Worm (Caenorhabditis elegans) whole organism, late embryonic: ENCODE measurements around the gene emb-27.

Source experiments
- C08G9.2 ChIP-seq: sonication (generic microtip); optimal IDR thresholded peaks from 2 replicates; lab custom pipeline; 2016; ENCODE audit warnings: mild to moderate bottlenecking, missing genetic modification characterization, moderate library complexity, missing compliant biosample characterization
- F13H6.1 ChIP-seq: sonication (generic microtip); optimal IDR thresholded peaks from 2 replicates; lab custom pipeline; 2016; ENCODE audit warnings: missing genetic modification characterization, missing compliant biosample characterization
- K09A11.1 ChIP-seq: sonication (generic microtip); optimal IDR thresholded peaks from 2 replicates; lab custom pipeline; 2017; ENCODE audit warnings: antibody characterized with exemption, mild to moderate bottlenecking, missing genetic modification characterization, missing compliant biosample characterization; ENCODE audit not compliant: insufficient read depth
- Y22D7AL.16 ChIP-seq: sonication (generic microtip); optimal IDR thresholded peaks from 2 replicates; lab custom pipeline; 2016; ENCODE audit warnings: missing genetic modification characterization, missing compliant biosample characterization
- ahr-1 ChIP-seq: sonication (generic microtip); optimal IDR thresholded peaks from 2 replicates; lab custom pipeline; 2016; ENCODE audit warnings: missing genetic modification characterization, missing compliant biosample characterization
- ama-1 ChIP-seq: fragments of 150-350 bp; optimal IDR thresholded peaks from 2 replicates; lab custom pipeline; 2014
- ceh-14 ChIP-seq: sonication (generic microtip); optimal IDR thresholded peaks from 2 replicates; lab custom pipeline; 2016; ENCODE audit warnings: missing genotype, missing genetic modification characterization, missing compliant biosample characterization
- ceh-18 ChIP-seq: sonication (generic microtip); optimal IDR thresholded peaks from 2 replicates; lab custom pipeline; 2016; ENCODE audit warnings: missing genetic modification characterization, missing compliant biosample characterization
- ceh-19 ChIP-seq: fragments of 200-800 bp; sonication (Bioruptor generic); optimal IDR thresholded peaks from 2 replicates; lab custom pipeline; 2018; ENCODE audit warnings: mild to moderate bottlenecking, missing genetic modification characterization, missing compliant biosample characterization
- ceh-22 ChIP-seq: sonication (generic microtip); optimal IDR thresholded peaks from 2 replicates; lab custom pipeline; 2017; ENCODE audit warnings: missing biosample characterization, missing genetic modification characterization
- ceh-24 ChIP-seq: sonication (generic microtip); optimal IDR thresholded peaks from 2 replicates; lab custom pipeline; 2016; ENCODE audit warnings: mild to moderate bottlenecking, missing genetic modification characterization, missing compliant biosample characterization
- ceh-30 ChIP-seq: fragments of 150-350 bp; optimal IDR thresholded peaks from 2 replicates; lab custom pipeline; 2014; ENCODE audit warnings: missing biosample characterization, missing genetic modification characterization
- ceh-6 ChIP-seq: fragments of 200-800 bp; sonication (Bioruptor generic); optimal IDR thresholded peaks from 2 replicates; lab custom pipeline; 2018; ENCODE audit warnings: mild to moderate bottlenecking, missing genetic modification characterization, missing compliant biosample characterization
- che-1 ChIP-seq: sonication (generic microtip); optimal IDR thresholded peaks from 2 replicates; lab custom pipeline; 2016; ENCODE audit warnings: mild to moderate bottlenecking, missing genetic modification characterization, missing compliant biosample characterization
- dve-1 ChIP-seq: sonication (generic microtip); optimal IDR thresholded peaks from 2 replicates; lab custom pipeline; 2017; ENCODE audit warnings: antibody characterized with exemption, mild to moderate bottlenecking, missing genetic modification characterization, missing compliant biosample characterization
- elt-4 ChIP-seq: sonication (generic microtip); optimal IDR thresholded peaks from 2 replicates; lab custom pipeline; 2016; ENCODE audit warnings: missing genetic modification characterization, missing compliant biosample characterization
- fax-1 ChIP-seq: sonication (generic microtip); optimal IDR thresholded peaks from 2 replicates; lab custom pipeline; 2016; ENCODE audit warnings: missing genotype, missing genetic modification characterization, missing compliant biosample characterization
- gmeb-2 ChIP-seq: sonication (generic microtip); optimal IDR thresholded peaks from 2 replicates; lab custom pipeline; 2016; ENCODE audit warnings: missing genetic modification characterization, inconsistent platforms, missing compliant biosample characterization
- hlh-13 ChIP-seq: fragments of 200-800 bp; sonication (Bioruptor generic); optimal IDR thresholded peaks from 2 replicates; lab custom pipeline; 2018; ENCODE audit warnings: mild to moderate bottlenecking, missing genetic modification characterization, missing compliant biosample characterization
- hlh-15 ChIP-seq: sonication (generic microtip); optimal IDR thresholded peaks from 2 replicates; lab custom pipeline; 2016; ENCODE audit warnings: missing genetic modification characterization, missing compliant biosample characterization
- hlh-30 ChIP-seq: sonication (generic microtip); optimal IDR thresholded peaks from 2 replicates; lab custom pipeline; 2017; ENCODE audit warnings: antibody characterized with exemption, missing genetic modification characterization, missing compliant biosample characterization; ENCODE audit not compliant: insufficient read depth
- hlh-6 ChIP-seq: sonication (generic microtip); optimal IDR thresholded peaks from 2 replicates; lab custom pipeline; 2016; ENCODE audit warnings: missing genotype, missing genetic modification characterization, missing compliant biosample characterization
- lim-6 ChIP-seq: sonication (generic microtip); optimal IDR thresholded peaks from 2 replicates; lab custom pipeline; 2016; ENCODE audit warnings: missing genetic modification characterization, missing compliant biosample characterization
- madf-2 ChIP-seq: sonication (generic microtip); optimal IDR thresholded peaks from 2 replicates; lab custom pipeline; 2017; ENCODE audit warnings: missing genetic modification characterization, missing compliant biosample characterization
- mec-3 ChIP-seq: sonication (generic microtip); optimal IDR thresholded peaks from 2 replicates; lab custom pipeline; 2016; ENCODE audit warnings: borderline replicate concordance, missing genetic modification characterization, missing compliant biosample characterization
- nhr-11 ChIP-seq: fragments of 150-350 bp; optimal IDR thresholded peaks from 2 replicates; lab custom pipeline; 2014; ENCODE audit warnings: missing biosample characterization, missing genetic modification characterization
- nhr-232 ChIP-seq: sonication (generic microtip); optimal IDR thresholded peaks from 2 replicates; lab custom pipeline; 2016; ENCODE audit warnings: missing genetic modification characterization, missing compliant biosample characterization
- pax-1 ChIP-seq: fragments of 150-350 bp; optimal IDR thresholded peaks from 2 replicates; lab custom pipeline; 2014; ENCODE audit warnings: missing biosample characterization, missing genetic modification characterization
- pha-2 ChIP-seq: sonication (generic microtip); optimal IDR thresholded peaks from 2 replicates; lab custom pipeline; 2017; ENCODE audit warnings: mild to moderate bottlenecking, missing genetic modification characterization, missing compliant biosample characterization
- pros-1 ChIP-seq: fragments of 150-350 bp; optimal IDR thresholded peaks from 2 replicates; lab custom pipeline; 2014; ENCODE audit warnings: missing biosample characterization, missing genetic modification reagents, missing genetic modification characterization
- rnt-1 ChIP-seq: sonication (generic microtip); optimal IDR thresholded peaks from 2 replicates; lab custom pipeline; 2016; ENCODE audit warnings: missing genetic modification characterization, missing compliant biosample characterization
- sox-2 ChIP-seq: fragments of 200-800 bp; sonication (Bioruptor generic); IDR thresholded peaks from 2 replicates; pipeline ENCODE4 v1.3.6; 2022; ENCODE audit warnings: missing genetic modification reagents, missing genetic modification characterization, missing compliant biosample characterization
- tbx-2 ChIP-seq: sonication (generic microtip); optimal IDR thresholded peaks from 2 replicates; lab custom pipeline; 2016; ENCODE audit warnings: missing genetic modification characterization, missing compliant biosample characterization
- ttx-3 ChIP-seq: sonication (generic microtip); optimal IDR thresholded peaks from 2 replicates; lab custom pipeline; 2016; ENCODE audit warnings: missing genetic modification reagents, missing genetic modification characterization, missing compliant biosample characterization
- unc-3 ChIP-seq, 2 experiments: fragments of 200-800 bp in 1 of 2; sonication (Bioruptor generic) in 1 of 2; sonication (generic microtip) in 1 of 2; conservative IDR thresholded peaks in 1 of 2; optimal IDR thresholded peaks in 1 of 2; 2 replicates each; pipeline versions ENCODE4 v1.3.6 to Lab custom; 2016 to 2022; ENCODE audit warnings: missing compliant biosample characterization in 2 of 2, missing genetic modification characterization in 2 of 2, missing genetic modification reagents in 1 of 2
- unc-42 ChIP-seq: sonication (generic microtip); optimal IDR thresholded peaks from 2 replicates; lab custom pipeline; 2016; ENCODE audit warnings: missing genotype, missing genetic modification characterization, missing compliant biosample characterization
- unc-55 ChIP-seq: sonication (generic microtip); optimal IDR thresholded peaks from 2 replicates; lab custom pipeline; 2017; ENCODE audit warnings: missing biosample characterization, missing genetic modification reagents, missing genetic modification characterization

emb-27 gene

ce11 chrII:8162120-8162648 is at the start of gene emb-27, which contains the start of gene rrf-3:
emb-27 (minus strand) TSS chrII:8162170.
rrf-3 (plus strand) TSS chrII:8162465.
- TF ChIP-seq ahr-1 (tag; lab: Kevin White, UChicago) (no peak), ttx-3 (tag; lab: Kevin White, UChicago) (no peak), ceh-30 (tag; lab: Kevin White, UChicago) (no peak), unc-3 (GFP tag; conservative IDR thresholded peaks at IDR 0.05; lab: Robert Waterston, UW) (no peak), unc-3 (tag; optimal IDR thresholded peaks at IDR 0.05; lab: Kevin White, UChicago) (no peak), ceh-14 (tag; lab: Kevin White, UChicago) (no peak), rnt-1 (tag; lab: Kevin White, UChicago) (peak; percentile 15), sox-2 (GFP tag; lab: Robert Waterston, UW) (no peak), pros-1 (tag; lab: Kevin White, UChicago) (no peak), unc-55 (peak; percentile 11), gmeb-2 (tag; lab: Kevin White, UChicago) (no peak), nhr-11 (tag; lab: Kevin White, UChicago) (no peak), hlh-15 (tag; lab: Kevin White, UChicago) (no peak), hlh-13 (GFP tag; lab: Kevin White, UChicago) (no peak), hlh-6 (tag; lab: Kevin White, UChicago) (no peak), unc-42 (tag; lab: Kevin White, UChicago) (peak; percentile 98), K09A11.1 (tag; lab: Kevin White, UChicago) (no peak), mec-3 (no peak), ceh-19 (GFP tag; lab: Kevin White, UChicago) (no peak), hlh-30 (no peak), pax-1 (tag; lab: Kevin White, UChicago) (peak; percentile 3)

ce11 chrII:8209476-8209875 is 47.5 kb upstream of the emb-27 start, which contains the start of gene M110.8:
M110.8 (minus strand) TSS chrII:8209576.
- no peak for TF ChIP-seq nhr-232 (tag; lab: Kevin White, UChicago)
- no peak for TF ChIP-seq C08G9.2
- TF ChIP-seq F13H6.1 (tag; lab: Kevin White, UChicago), result no peak
- no peak for TF ChIP-seq dve-1 (tag; lab: Kevin White, UChicago)
- no peak for TF ChIP-seq ceh-18 (tag; lab: Kevin White, UChicago)
- TF ChIP-seq ceh-24 (tag; lab: Kevin White, UChicago), result no peak
- TF ChIP-seq pha-2 (tag; lab: Kevin White, UChicago), result no peak
- TF ChIP-seq ama-1 (lab: Kevin White, UChicago), result no peak
- TF ChIP-seq tbx-2, result no peak
- no peak for TF ChIP-seq ttx-3 (tag; lab: Kevin White, UChicago)

DNA sequence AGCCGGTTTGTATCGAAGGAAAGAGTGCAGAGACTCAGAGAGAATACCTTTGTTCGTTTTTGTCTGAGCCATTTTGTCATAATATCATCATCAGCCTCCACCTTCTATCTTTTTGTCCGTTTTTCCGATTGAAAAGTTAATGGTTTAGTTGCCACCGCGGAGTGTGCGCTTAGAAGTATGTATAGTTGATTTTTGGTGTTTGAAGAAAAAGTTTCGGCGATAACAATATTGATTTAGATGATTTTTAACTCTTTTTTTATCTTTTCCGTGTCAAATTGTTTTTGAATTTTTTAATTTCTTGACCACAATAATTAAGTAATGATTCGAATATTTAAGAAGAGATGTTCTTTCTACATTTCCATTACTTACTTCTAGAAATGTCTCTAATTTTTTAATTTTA is 43.6 kb upstream of the emb-27 start:
- TF ChIP-seq pha-2 (tag; lab: Kevin White, UChicago) (no peak), che-1 (tag; lab: Kevin White, UChicago) (no peak), lim-6 (no peak), madf-2 (tag; lab: Kevin White, UChicago) (no peak), ceh-14 (tag; lab: Kevin White, UChicago) (no peak), elt-4 (no peak), ceh-22 (tag; lab: Kevin White, UChicago) (no peak), unc-55 (no peak), ceh-24 (tag; lab: Kevin White, UChicago) (no peak), ceh-6 (GFP tag; lab: Kevin White, UChicago) (no peak), Y22D7AL.16 (tag; lab: Kevin White, UChicago) (no peak), fax-1 (tag; lab: Kevin White, UChicago) (no peak), ahr-1 (tag; lab: Kevin White, UChicago) (no peak)
